Fruit fly (Drosophila melanogaster) whole organism, pupa: ENCODE data around the gene OS9.

Source experiments
- CG34367 ChIP-seq: fragments of 200-800 bp; sonication (Bioruptor generic); optimal IDR thresholded peaks from 2 replicates; lab custom pipeline; 2018; ENCODE audit warnings: missing biosample characterization, mild to moderate bottlenecking, missing genetic modification characterization
- fd96Ca ChIP-seq: fragments of 200-800 bp; sonication (Bioruptor generic); IDR thresholded peaks from 3 replicates; pipeline ENCODE4 v1.3.6; 2022; ENCODE audit warnings: missing biosample characterization, missing genetic modification characterization

DNA sequence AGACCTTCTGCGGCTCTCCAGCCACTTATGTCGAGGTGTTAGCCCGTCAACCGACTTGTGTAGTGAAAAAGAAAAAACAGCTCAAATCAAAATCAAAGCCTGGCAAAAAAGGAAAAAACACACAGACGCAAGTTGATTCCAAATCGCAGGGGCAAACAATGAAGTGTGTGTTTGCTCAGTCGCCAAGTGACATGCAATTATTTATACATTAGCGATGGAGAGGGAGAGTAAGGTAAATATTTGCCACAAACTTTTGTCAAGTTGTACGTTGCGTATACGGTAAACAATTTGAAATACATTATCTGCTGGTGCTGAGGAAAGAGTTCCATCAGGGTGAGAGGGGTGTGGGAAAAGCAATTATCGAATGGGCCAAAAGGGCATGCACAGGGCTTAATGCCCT, 31.8 kb upstream of the OS9 start:
- TF ChIP-seq CG34367 (tag; lab: Kevin White, UChicago) = no peak
- no peak for TF ChIP-seq fd96Ca
